Worm (Caenorhabditis elegans) whole organism, late embryonic: ENCODE data around the gene F17C11.6.

ENCODE experiments used
- C08G9.2 ChIP-seq: sonication (generic microtip); optimal IDR thresholded peaks from 2 replicates; lab custom pipeline; 2016; ENCODE audit warnings: mild to moderate bottlenecking, missing genetic modification characterization, moderate library complexity, missing compliant biosample characterization
- C38D4.7 ChIP-seq: fragments of 200-800 bp; sonication (Bioruptor generic); optimal IDR thresholded peaks from 2 replicates; lab custom pipeline; 2018; ENCODE audit warnings: mild to moderate bottlenecking, missing genetic modification characterization, moderate library complexity, missing compliant biosample characterization
- F13H6.1 ChIP-seq: sonication (generic microtip); optimal IDR thresholded peaks from 2 replicates; lab custom pipeline; 2016; ENCODE audit warnings: missing genetic modification characterization, missing compliant biosample characterization
- K02D7.2 ChIP-seq: sonication (generic microtip); optimal IDR thresholded peaks from 2 replicates; lab custom pipeline; 2017; ENCODE audit warnings: mild to moderate bottlenecking, missing genetic modification characterization, missing compliant biosample characterization
- K09A11.1 ChIP-seq: sonication (generic microtip); optimal IDR thresholded peaks from 2 replicates; lab custom pipeline; 2017; ENCODE audit warnings: antibody characterized with exemption, mild to moderate bottlenecking, missing genetic modification characterization, missing compliant biosample characterization; ENCODE audit not compliant: insufficient read depth
- ahr-1 ChIP-seq: sonication (generic microtip); optimal IDR thresholded peaks from 2 replicates; lab custom pipeline; 2016; ENCODE audit warnings: missing genetic modification characterization, missing compliant biosample characterization
- ama-1 ChIP-seq: fragments of 150-350 bp; optimal IDR thresholded peaks from 2 replicates; lab custom pipeline; 2014
- ceh-14 ChIP-seq: sonication (generic microtip); optimal IDR thresholded peaks from 2 replicates; lab custom pipeline; 2016; ENCODE audit warnings: missing genotype, missing genetic modification characterization, missing compliant biosample characterization
- ceh-22 ChIP-seq: sonication (generic microtip); optimal IDR thresholded peaks from 2 replicates; lab custom pipeline; 2017; ENCODE audit warnings: missing biosample characterization, missing genetic modification characterization
- ceh-24 ChIP-seq: sonication (generic microtip); optimal IDR thresholded peaks from 2 replicates; lab custom pipeline; 2016; ENCODE audit warnings: mild to moderate bottlenecking, missing genetic modification characterization, missing compliant biosample characterization
- ceh-30 ChIP-seq: fragments of 150-350 bp; optimal IDR thresholded peaks from 2 replicates; lab custom pipeline; 2014; ENCODE audit warnings: missing biosample characterization, missing genetic modification characterization
- ceh-31 ChIP-seq: sonication (generic microtip); optimal IDR thresholded peaks from 2 replicates; lab custom pipeline; 2016; ENCODE audit warnings: missing genetic modification characterization, missing compliant biosample characterization
- ceh-45 ChIP-seq: fragments of 200-800 bp; sonication (Bioruptor generic); IDR thresholded peaks from 2 replicates; pipeline ENCODE4 v1.3.6; 2022; ENCODE audit warnings: missing genetic modification reagents, missing genetic modification characterization, missing compliant biosample characterization
- ceh-48 ChIP-seq: sonication (generic microtip); optimal IDR thresholded peaks from 2 replicates; lab custom pipeline; 2016; ENCODE audit warnings: missing genetic modification characterization, inconsistent platforms, missing compliant biosample characterization
- ceh-6 ChIP-seq: fragments of 200-800 bp; sonication (Bioruptor generic); optimal IDR thresholded peaks from 2 replicates; lab custom pipeline; 2018; ENCODE audit warnings: mild to moderate bottlenecking, missing genetic modification characterization, missing compliant biosample characterization
- dmd-4 ChIP-seq: sonication (generic microtip); optimal IDR thresholded peaks from 2 replicates; lab custom pipeline; 2016; ENCODE audit warnings: borderline replicate concordance, missing genetic modification characterization, missing compliant biosample characterization
- dve-1 ChIP-seq: sonication (generic microtip); optimal IDR thresholded peaks from 2 replicates; lab custom pipeline; 2017; ENCODE audit warnings: antibody characterized with exemption, mild to moderate bottlenecking, missing genetic modification characterization, missing compliant biosample characterization
- ets-4 ChIP-seq: sonication (generic microtip); optimal IDR thresholded peaks from 2 replicates; lab custom pipeline; 2016; ENCODE audit warnings: missing genetic modification characterization, missing compliant biosample characterization
- eyg-1 ChIP-seq: sonication (generic microtip); optimal IDR thresholded peaks from 2 replicates; lab custom pipeline; 2016; ENCODE audit warnings: missing genotype, missing genetic modification characterization, missing compliant biosample characterization
- fax-1 ChIP-seq: sonication (generic microtip); optimal IDR thresholded peaks from 2 replicates; lab custom pipeline; 2016; ENCODE audit warnings: missing genotype, missing genetic modification characterization, missing compliant biosample characterization
- fkh-10 ChIP-seq: fragments of 150-350 bp; optimal IDR thresholded peaks from 2 replicates; lab custom pipeline; 2014; ENCODE audit warnings: missing biosample characterization, missing genetic modification reagents, missing genetic modification characterization
- fkh-6 ChIP-seq: sonication (generic microtip); optimal IDR thresholded peaks from 2 replicates; lab custom pipeline; 2016; ENCODE audit warnings: missing genetic modification characterization, missing compliant biosample characterization
- hlh-13 ChIP-seq: fragments of 200-800 bp; sonication (Bioruptor generic); optimal IDR thresholded peaks from 2 replicates; lab custom pipeline; 2018; ENCODE audit warnings: mild to moderate bottlenecking, missing genetic modification characterization, missing compliant biosample characterization
- hlh-6 ChIP-seq: sonication (generic microtip); optimal IDR thresholded peaks from 2 replicates; lab custom pipeline; 2016; ENCODE audit warnings: missing genotype, missing genetic modification characterization, missing compliant biosample characterization
- lin-11 ChIP-seq: fragments of 200-800 bp; sonication (Bioruptor generic); optimal IDR thresholded peaks from 2 replicates; lab custom pipeline; 2018; ENCODE audit warnings: mild to moderate bottlenecking, missing genetic modification characterization, missing compliant biosample characterization
- madf-2 ChIP-seq: sonication (generic microtip); optimal IDR thresholded peaks from 2 replicates; lab custom pipeline; 2017; ENCODE audit warnings: missing genetic modification characterization, missing compliant biosample characterization
- mec-3 ChIP-seq: sonication (generic microtip); optimal IDR thresholded peaks from 2 replicates; lab custom pipeline; 2016; ENCODE audit warnings: borderline replicate concordance, missing genetic modification characterization, missing compliant biosample characterization
- nfya-1 ChIP-seq: sonication (generic microtip); optimal IDR thresholded peaks from 2 replicates; lab custom pipeline; 2017; ENCODE audit warnings: missing genetic modification characterization, mild to moderate bottlenecking, missing compliant biosample characterization, antibody characterized with exemption, moderate library complexity
- pag-3 ChIP-seq: sonication (generic microtip); optimal IDR thresholded peaks from 2 replicates; lab custom pipeline; 2016; ENCODE audit warnings: missing compliant biosample characterization, missing genetic modification characterization, borderline replicate concordance
- pat-9 ChIP-seq: fragments of 200-800 bp; sonication (Bioruptor generic); optimal IDR thresholded peaks from 2 replicates; lab custom pipeline; 2018; ENCODE audit warnings: mild to moderate bottlenecking, missing genetic modification characterization, moderate library complexity, missing compliant biosample characterization
- pax-1 ChIP-seq: fragments of 150-350 bp; optimal IDR thresholded peaks from 2 replicates; lab custom pipeline; 2014; ENCODE audit warnings: missing biosample characterization, missing genetic modification characterization
- pha-4 ChIP-seq: fragments of 150-350 bp; optimal IDR thresholded peaks from 2 replicates; lab custom pipeline; 2018; ENCODE audit warnings: missing biosample characterization, missing genetic modification reagents, missing genetic modification characterization
- pqm-1 ChIP-seq: sonication (generic microtip); optimal IDR thresholded peaks from 2 replicates; lab custom pipeline; 2016; ENCODE audit warnings: missing genetic modification characterization, missing compliant biosample characterization
- sdc-2 ChIP-seq: sonication (generic microtip); optimal IDR thresholded peaks from 2 replicates; lab custom pipeline; 2016; ENCODE audit warnings: missing genotype, missing genetic modification characterization, missing compliant biosample characterization
- tbx-2 ChIP-seq: sonication (generic microtip); optimal IDR thresholded peaks from 2 replicates; lab custom pipeline; 2016; ENCODE audit warnings: missing genetic modification characterization, missing compliant biosample characterization
- ttx-3 ChIP-seq: sonication (generic microtip); optimal IDR thresholded peaks from 2 replicates; lab custom pipeline; 2016; ENCODE audit warnings: missing genetic modification reagents, missing genetic modification characterization, missing compliant biosample characterization
- unc-55 ChIP-seq: sonication (generic microtip); optimal IDR thresholded peaks from 2 replicates; lab custom pipeline; 2017; ENCODE audit warnings: missing biosample characterization, missing genetic modification reagents, missing genetic modification characterization
- zip-5 ChIP-seq: sonication (generic microtip); optimal IDR thresholded peaks from 2 replicates; lab custom pipeline; 2016; ENCODE audit warnings: missing genetic modification characterization, missing compliant biosample characterization

The F17C11.6 gene

DNA sequence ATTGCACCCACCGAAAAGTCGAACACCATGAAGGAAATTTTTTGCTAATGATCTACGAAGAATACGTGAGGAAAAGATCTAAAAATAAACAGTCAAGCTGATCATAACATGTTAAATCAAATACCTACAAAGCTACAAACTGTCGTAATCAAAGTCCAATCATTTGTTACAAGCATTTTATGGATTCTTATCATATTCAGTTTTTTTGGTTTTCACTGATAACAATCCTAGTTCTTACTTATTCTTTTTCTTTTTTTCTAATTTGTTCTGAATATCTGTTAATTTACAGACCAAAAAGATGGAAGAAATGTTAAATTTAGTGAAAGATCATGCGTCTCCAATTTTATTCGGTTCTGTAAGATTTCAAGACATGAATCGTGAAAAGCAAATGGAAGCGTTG lies at the start of gene F17C11.6:
Gene F17C11.6, plus strand, starts transcription at position 290 of the 400 bp plus-strand sequence.
- TF ChIP-seq ceh-24 (tag; lab: Kevin White, UChicago), result no peak
- TF ChIP-seq pag-3, result no peak
- no peak for TF ChIP-seq ceh-14 (tag; lab: Kevin White, UChicago)
- no peak for TF ChIP-seq ceh-31 (tag; lab: Kevin White, UChicago)
- TF ChIP-seq ttx-3 (tag; lab: Kevin White, UChicago), result no peak
- TF ChIP-seq pha-4, result no peak
- no peak for TF ChIP-seq ceh-6 (GFP tag; lab: Kevin White, UChicago)
- no peak for TF ChIP-seq sdc-2 (tag; lab: Kevin White, UChicago)
- TF ChIP-seq tbx-2 (tag; lab: Kevin White, UChicago), result no peak
- no peak for TF ChIP-seq F13H6.1 (tag; lab: Kevin White, UChicago)
- no peak for TF ChIP-seq zip-5 (tag; lab: Kevin White, UChicago)
- no peak for TF ChIP-seq ama-1 (lab: Kevin White, UChicago)
- TF ChIP-seq hlh-13, result no peak
- no peak for TF ChIP-seq hlh-6 (tag; lab: Kevin White, UChicago)
- TF ChIP-seq K02D7.2 (tag; lab: Kevin White, UChicago), result no peak
- no peak for TF ChIP-seq ceh-48 (tag; lab: Kevin White, UChicago)

DNA sequence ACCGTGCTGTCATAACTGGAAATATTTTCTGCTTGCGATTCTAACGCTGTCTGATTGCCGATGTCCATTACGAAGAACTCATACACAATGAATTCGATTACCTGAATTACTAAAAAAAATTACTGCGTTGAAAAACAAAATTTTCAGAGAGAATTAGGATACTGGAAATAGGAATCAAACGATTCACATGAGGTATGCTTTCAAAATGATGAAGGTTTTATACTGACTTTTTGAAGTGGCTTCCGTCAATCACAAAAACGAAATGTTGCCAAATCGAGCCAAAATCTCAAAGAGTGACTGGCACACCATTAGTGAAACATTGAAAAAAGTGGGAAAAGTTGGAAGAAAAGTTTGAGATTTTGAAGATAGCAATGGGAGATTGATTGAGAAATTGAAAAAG lies 45.9 kb upstream of the F17C11.6 start, which contains the start of gene zzz-1:
Gene zzz-1, minus strand, starts transcription at position 101 of the 400 bp plus-strand sequence.
- TF ChIP-seq C08G9.2 (tag; lab: Kevin White, UChicago) (no peak), mec-3 (tag; lab: Kevin White, UChicago) (no peak), eyg-1 (tag; lab: Kevin White, UChicago) (no peak), ceh-30 (tag; lab: Kevin White, UChicago) (no peak), madf-2 (tag; lab: Kevin White, UChicago) (no peak), dmd-4 (tag; lab: Kevin White, UChicago) (no peak), ceh-24 (tag; lab: Kevin White, UChicago) (no peak), fkh-6 (tag; lab: Kevin White, UChicago) (no peak), pqm-1 (tag; lab: Kevin White, UChicago) (no peak), ceh-14 (tag; lab: Kevin White, UChicago) (no peak)

DNA sequence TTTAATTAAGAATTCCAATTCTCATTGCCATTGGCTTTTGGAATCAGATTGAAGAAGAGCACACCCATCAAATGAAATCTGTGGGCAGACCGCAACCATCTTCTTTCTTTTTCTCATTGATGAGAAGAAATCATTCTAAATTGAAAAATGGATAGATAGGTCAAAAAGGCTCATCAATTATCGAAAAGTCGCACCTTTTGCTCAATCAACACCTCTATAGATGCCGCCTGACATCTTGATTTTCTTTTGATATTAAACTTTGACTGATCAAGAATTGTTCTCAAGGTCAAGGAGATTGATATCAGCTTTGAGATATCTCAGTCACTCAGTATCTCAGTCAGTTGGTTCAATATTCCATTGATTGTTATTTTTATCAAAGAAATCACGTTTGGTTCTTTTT lies 45.0 kb upstream of the F17C11.6 start:
- TF ChIP-seq lin-11, result no peak
- TF ChIP-seq ceh-45 (GFP tag; lab: Robert Waterston, UW), result no peak
- TF ChIP-seq pax-1, result no peak
- TF ChIP-seq hlh-6 (tag; lab: Kevin White, UChicago), result no peak
- no peak for TF ChIP-seq ceh-22 (tag; lab: Kevin White, UChicago)
- TF ChIP-seq ahr-1, result no peak
- TF ChIP-seq ets-4 (tag; lab: Kevin White, UChicago), result no peak
- TF ChIP-seq nfya-1 (tag; lab: Kevin White, UChicago), result no peak
- TF ChIP-seq pat-9 (tag; lab: Kevin White, UChicago), result no peak
- TF ChIP-seq fax-1 (tag; lab: Kevin White, UChicago), result no peak
- no peak for TF ChIP-seq fkh-10
- TF ChIP-seq zip-5 (tag; lab: Kevin White, UChicago), result no peak
- TF ChIP-seq K09A11.1 (tag; lab: Kevin White, UChicago), result no peak
- TF ChIP-seq C38D4.7, result no peak
- TF ChIP-seq dve-1 (tag; lab: Kevin White, UChicago), result no peak
- TF ChIP-seq tbx-2 (tag; lab: Kevin White, UChicago), result no peak
- TF ChIP-seq C08G9.2 (tag; lab: Kevin White, UChicago), result no peak
- TF ChIP-seq unc-55 (GFP tag; lab: Kevin White, UChicago), result no peak
- no peak for TF ChIP-seq ceh-14 (tag; lab: Kevin White, UChicago)
